Worm (Caenorhabditis elegans): Measurements from ENCODE around the gene Y75B12B.13.

DNA sequence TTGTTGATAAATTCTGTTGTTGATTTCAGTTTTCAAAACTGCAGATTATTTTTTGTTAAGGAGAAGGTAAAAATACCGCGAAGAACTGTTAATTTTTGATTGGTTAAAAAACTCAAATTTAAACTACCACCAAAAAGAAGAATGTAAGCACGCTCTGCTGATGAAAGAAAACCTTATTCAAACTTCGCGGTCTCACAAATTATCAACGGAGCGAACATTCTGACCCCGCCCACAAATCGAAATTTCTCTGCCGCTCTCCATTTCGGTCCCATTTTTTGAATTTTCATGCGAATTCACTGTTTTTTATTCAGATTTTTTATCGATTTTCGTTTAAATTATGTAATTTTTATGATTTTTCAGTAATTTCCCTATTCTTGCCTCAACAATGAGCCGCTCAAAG lies 4.2 kb downstream of the Y75B12B.13 start, which contains the start of gene cyn-3:
- no peak for TF ChIP-seq flt-1 (GFP tag; IDR thresholded peaks at IDR 0.05)
- TF ChIP-seq klf-2 (GFP tag; conservative IDR thresholded peaks at IDR 0.05) = no peak
- no peak for TF ChIP-seq ztf-29 (GFP tag; IDR thresholded peaks at IDR 0.05)
